Worm (Caenorhabditis elegans) whole organism, mixed stage, embryonic: ENCODE measurements around the gene pals-25.

ENCODE experiments used
- elt-3 ChIP-seq: fragments of 150-350 bp; optimal IDR thresholded peaks from 2 replicates; lab custom pipeline; 2014; ENCODE audit warnings: missing biosample characterization, missing genetic modification characterization
- lin-13 ChIP-seq: fragments of 150-350 bp; optimal IDR thresholded peaks from 2 replicates; lab custom pipeline; 2014; ENCODE audit warnings: missing biosample characterization, missing genetic modification characterization
- lsy-2 ChIP-seq: fragments of 150-350 bp; optimal IDR thresholded peaks from 2 replicates; lab custom pipeline; 2014; ENCODE audit warnings: missing biosample characterization, missing genetic modification characterization
- nhr-237 ChIP-seq: fragments of 150-350 bp; optimal IDR thresholded peaks from 2 replicates; lab custom pipeline; 2014; ENCODE audit warnings: missing biosample characterization, missing genetic modification characterization
- pha-4 ChIP-seq: fragments of 150-350 bp; optimal IDR thresholded peaks from 2 replicates; lab custom pipeline; 2018; ENCODE audit warnings: missing biosample characterization, missing genetic modification reagents, missing genetic modification characterization

DNA sequence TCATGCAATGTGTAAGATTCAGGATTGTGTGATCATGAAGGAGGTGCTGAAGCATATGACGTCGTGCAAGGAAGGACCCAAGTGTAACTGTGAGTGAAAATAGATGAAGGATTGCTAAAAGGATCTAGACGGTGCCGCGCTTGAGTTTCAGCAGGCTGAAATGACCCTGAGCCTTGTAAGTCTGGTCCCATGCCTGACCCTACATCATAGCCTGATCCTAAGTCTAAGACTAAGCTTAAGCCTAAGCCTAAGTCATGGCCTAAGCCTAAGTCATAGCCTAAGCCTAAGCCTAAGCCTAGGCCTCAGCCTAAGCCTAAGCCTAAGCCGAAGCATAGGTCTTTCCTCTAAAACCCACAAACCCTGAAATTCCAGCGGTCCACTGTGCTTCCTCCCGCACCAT, 16.4 kb upstream of the pals-25 start:
- TF ChIP-seq elt-3 (tag; lab: Kevin White, UChicago): no peak
- no peak for TF ChIP-seq pha-4 (tag; lab: Kevin White, UChicago)
- TF ChIP-seq nhr-237 (tag; lab: Kevin White, UChicago): no peak
- TF ChIP-seq lsy-2 (tag; lab: Kevin White, UChicago): no peak
- no peak for TF ChIP-seq lin-13
